Worm (Caenorhabditis elegans) whole organism, L2 larva: ENCODE data around the gene fzr-1.

Experiments used
- C34F6.9 ChIP-seq: fragments of 150-350 bp; optimal IDR thresholded peaks from 2 replicates; lab custom pipeline; 2014; ENCODE audit warnings: missing biosample characterization, missing genetic modification characterization
- F13H6.1 ChIP-seq: sonication (generic microtip); optimal IDR thresholded peaks from 2 replicates; lab custom pipeline; 2016; ENCODE audit warnings: missing genetic modification characterization, missing compliant biosample characterization
- Y55F3AM.14 ChIP-seq: fragments of 200-800 bp; sonication (Bioruptor generic); optimal IDR thresholded peaks from 2 replicates; lab custom pipeline; 2018; ENCODE audit warnings: mild to moderate bottlenecking, missing genetic modification characterization, missing compliant biosample characterization
- ZK546.5 ChIP-seq: sonication (generic microtip); optimal IDR thresholded peaks from 2 replicates; lab custom pipeline; 2017; ENCODE audit warnings: missing biosample characterization, missing genetic modification characterization
- alr-1 ChIP-seq: fragments of 150-350 bp; optimal IDR thresholded peaks from 2 replicates; lab custom pipeline; 2014; ENCODE audit warnings: missing biosample characterization, missing genetic modification characterization
- aly-2 ChIP-seq: fragments of 150-350 bp; optimal IDR thresholded peaks from 2 replicates; lab custom pipeline; 2014; ENCODE audit warnings: missing biosample characterization, missing genetic modification characterization
- ama-1 ChIP-seq: fragments of 150-350 bp; optimal IDR thresholded peaks from 2 replicates; lab custom pipeline; 2018; ENCODE audit warnings: inconsistent platforms
- ceh-82 ChIP-seq: fragments of 150-350 bp; optimal IDR thresholded peaks from 2 replicates; lab custom pipeline; 2014; ENCODE audit warnings: missing biosample characterization, missing genetic modification characterization
- crh-2 ChIP-seq: sonication (generic microtip); optimal IDR thresholded peaks from 2 replicates; lab custom pipeline; 2017; ENCODE audit warnings: missing biosample characterization, missing genetic modification characterization
- dmd-4 ChIP-seq: sonication (generic microtip); optimal IDR thresholded peaks from 2 replicates; lab custom pipeline; 2017; ENCODE audit warnings: missing biosample characterization, missing genetic modification characterization
- egl-27 ChIP-seq: sonication (generic microtip); optimal IDR thresholded peaks from 3 replicates; lab custom pipeline; 2017; ENCODE audit warnings: missing biosample characterization, missing genetic modification reagents, missing genetic modification characterization
- elt-1 ChIP-seq: fragments of 150-350 bp; optimal IDR thresholded peaks from 2 replicates; lab custom pipeline; 2014; ENCODE audit warnings: missing biosample characterization, missing genetic modification characterization
- fos-1 ChIP-seq: fragments of 150-350 bp; optimal IDR thresholded peaks from 2 replicates; lab custom pipeline; 2014; ENCODE audit warnings: missing biosample characterization, missing genetic modification characterization
- gmeb-1 ChIP-seq: fragments of 150-350 bp; optimal IDR thresholded peaks from 2 replicates; lab custom pipeline; 2014; ENCODE audit warnings: missing biosample characterization, missing genetic modification characterization
- lin-11 ChIP-seq: fragments of 150-350 bp; sonication (generic microtip); optimal IDR thresholded peaks from 2 replicates; lab custom pipeline; 2014; ENCODE audit warnings: missing biosample characterization, missing genetic modification characterization, inconsistent platforms, mixed read lengths
- lin-13 ChIP-seq: fragments of 150-350 bp; optimal IDR thresholded peaks from 2 replicates; lab custom pipeline; 2014; ENCODE audit warnings: missing biosample characterization, missing genetic modification reagents, missing genetic modification characterization
- lsy-2 ChIP-seq, 2 experiments: fragments of 150-350 bp in 1 of 2; sonication (generic microtip) in 1 of 2; optimal IDR thresholded peaks; 2 replicates each; lab custom pipeline; 2014 to 2017; ENCODE audit warnings: missing biosample characterization in 2 of 2, missing genetic modification characterization in 2 of 2
- mab-5 ChIP-seq: fragments of 150-350 bp; optimal IDR thresholded peaks from 2 replicates; lab custom pipeline; 2014; ENCODE audit warnings: missing biosample characterization, missing genetic modification characterization
- mbf-1 ChIP-seq: sonication (generic microtip); optimal IDR thresholded peaks from 2 replicates; lab custom pipeline; 2017; ENCODE audit warnings: missing biosample characterization, missing genetic modification characterization
- mdl-1 ChIP-seq, 2 experiments: fragments of 150-350 bp in 1 of 2; sonication (generic microtip) in 1 of 2; optimal IDR thresholded peaks; 2 replicates each; lab custom pipeline; 2017; ENCODE audit warnings: missing biosample characterization in 2 of 2, missing genetic modification characterization in 2 of 2
- nhr-10 ChIP-seq: sonication (generic microtip); optimal IDR thresholded peaks from 2 replicates; lab custom pipeline; 2017; ENCODE audit warnings: missing biosample characterization, missing genetic modification characterization
- nhr-129 ChIP-seq: fragments of 150-350 bp; optimal IDR thresholded peaks from 2 replicates; lab custom pipeline; 2014; ENCODE audit warnings: missing biosample characterization, missing genetic modification characterization
- nhr-21 ChIP-seq: fragments of 150-350 bp; optimal IDR thresholded peaks from 2 replicates; lab custom pipeline; 2014; ENCODE audit warnings: missing biosample characterization, missing genetic modification characterization
- nhr-23 ChIP-seq: fragments of 150-350 bp; optimal IDR thresholded peaks from 2 replicates; lab custom pipeline; 2014; ENCODE audit warnings: missing biosample characterization, missing genetic modification reagents, missing genetic modification characterization
- nhr-237 ChIP-seq: fragments of 150-350 bp; optimal IDR thresholded peaks from 2 replicates; lab custom pipeline; 2014; ENCODE audit warnings: missing biosample characterization, missing genetic modification characterization
- nhr-25 ChIP-seq: fragments of 150-350 bp; sonication (generic microtip); optimal IDR thresholded peaks from 3 replicates; lab custom pipeline; 2014; ENCODE audit warnings: missing biosample characterization, missing genetic modification characterization
- nhr-6 ChIP-seq: fragments of 150-350 bp; optimal IDR thresholded peaks from 2 replicates; lab custom pipeline; 2014; ENCODE audit warnings: missing biosample characterization, missing genetic modification characterization
- nhr-77 ChIP-seq: fragments of 150-350 bp; optimal IDR thresholded peaks from 2 replicates; lab custom pipeline; 2014; ENCODE audit warnings: missing biosample characterization, missing genetic modification characterization
- peb-1 ChIP-seq: fragments of 150-350 bp; optimal IDR thresholded peaks from 2 replicates; lab custom pipeline; 2014; ENCODE audit warnings: missing biosample characterization, missing genetic modification characterization
- sem-4 ChIP-seq: fragments of 150-350 bp; optimal IDR thresholded peaks from 2 replicates; lab custom pipeline; 2014; ENCODE audit warnings: missing biosample characterization, missing genetic modification reagents, missing genetic modification characterization
- sma-3 ChIP-seq: sonication (generic microtip); optimal IDR thresholded peaks from 2 replicates; lab custom pipeline; 2016; ENCODE audit warnings: missing genetic modification reagents, missing genetic modification characterization, missing compliant biosample characterization
- sma-9 ChIP-seq, 2 experiments: fragments of 150-350 bp in 1 of 2; sonication (generic microtip) in 1 of 2; optimal IDR thresholded peaks; 2 replicates each; lab custom pipeline; 2014 to 2016; ENCODE audit warnings: missing genetic modification characterization in 2 of 2, mild to moderate bottlenecking in 1 of 2, missing biosample characterization in 1 of 2, missing compliant biosample characterization in 1 of 2, missing genetic modification reagents in 1 of 2, moderate library complexity in 1 of 2
- snpc-4 ChIP-seq: fragments of 150-350 bp; optimal IDR thresholded peaks from 2 replicates; lab custom pipeline; 2014; ENCODE audit warnings: missing biosample characterization, missing genetic modification characterization
- unc-39 ChIP-seq: fragments of 150-350 bp; optimal IDR thresholded peaks from 2 replicates; lab custom pipeline; 2014; ENCODE audit warnings: missing biosample characterization, missing genetic modification characterization
- unc-55 ChIP-seq: fragments of 150-350 bp; sonication (generic microtip); optimal IDR thresholded peaks from 3 replicates; lab custom pipeline; 2014; ENCODE audit warnings: missing biosample characterization, missing genetic modification reagents, missing genetic modification characterization
- unc-62 ChIP-seq: fragments of 150-350 bp; optimal IDR thresholded peaks from 2 replicates; lab custom pipeline; 2014; ENCODE audit warnings: missing biosample characterization, missing genetic modification reagents, missing genetic modification characterization
- ztf-1 ChIP-seq: fragments of 200-800 bp; sonication (Bioruptor generic); conservative IDR thresholded peaks from 2 replicates; pipeline ENCODE4 v1.3.6; 2022; ENCODE audit warnings: missing genetic modification characterization, missing compliant biosample characterization

The fzr-1 gene

ce11 chrII:9644438-9644837 is at the start of gene fzr-1:
Gene fzr-1, minus strand, starts transcription at chrII:9644466.
- TF ChIP-seq unc-62 (GFP tag; lab: Kevin White, UChicago) (no peak), fos-1 (tag; lab: Kevin White, UChicago) (peak; percentile 11), ZK546.5 (no peak)
- TF ChIP-seq, all 48 proteins: peak for 1

- no peak for TF ChIP-seq sma-3
- TF ChIP-seq lsy-2 (tag; optimal IDR thresholded peaks at IDR 0.05; lab: Kevin White, UChicago), result no peak
- TF ChIP-seq nhr-77 (tag; lab: Kevin White, UChicago), result no peak
- TF ChIP-seq gmeb-1 (tag; lab: Kevin White, UChicago), result no peak
- no peak for TF ChIP-seq nhr-25 (tag; lab: Kevin White, UChicago)
- TF ChIP-seq elt-1 (tag; lab: Kevin White, UChicago), result no peak
- TF ChIP-seq aly-2, result no peak
- no peak for TF ChIP-seq mbf-1 (tag; lab: Kevin White, UChicago)
- no peak for TF ChIP-seq lin-11 (tag; lab: Kevin White, UChicago)
- TF ChIP-seq sem-4 (tag; lab: Kevin White, UChicago), result no peak
- TF ChIP-seq nhr-6 (tag; lab: Kevin White, UChicago), result no peak
- TF ChIP-seq C34F6.9, result no peak
- TF ChIP-seq Y55F3AM.14 (GFP tag; lab: Kevin White, UChicago), result no peak
- no peak for TF ChIP-seq alr-1
- no peak for TF ChIP-seq dmd-4 (tag; lab: Kevin White, UChicago)
- no peak for TF ChIP-seq fos-1 (tag; lab: Kevin White, UChicago)
Measured at ce11 chrII:9691839-9692238, 47.6 kb upstream of the fzr-1 start, which contains the start of gene nlp-11. Gene nlp-11, minus strand, starts transcription at chrII:9691939.

ce11 chrII:9690067-9690632 is 45.9 kb upstream of the fzr-1 start:
- TF ChIP-seq egl-27 (tag; lab: Kevin White, UChicago), result peak; percentile 33
- TF ChIP-seq nhr-129 (tag; lab: Kevin White, UChicago), result no peak
- TF ChIP-seq nhr-23 (tag; lab: Kevin White, UChicago), result no peak
- no peak for TF ChIP-seq unc-39 (tag; lab: Kevin White, UChicago)
- peak in 1 of 2 experiments; percentile 10 for TF ChIP-seq lsy-2 (tag; optimal IDR thresholded peaks at IDR 0.05; lab: Kevin White, UChicago)
- peak; percentile 9 for TF ChIP-seq sma-9 (GFP tag; optimal IDR thresholded peaks at IDR 0.05; lab: Kevin White, UChicago)
- no peak for TF ChIP-seq sma-9 (tag; optimal IDR thresholded peaks at IDR 0.05; lab: Kevin White, UChicago)
- peak; percentile 48 for TF ChIP-seq crh-2 (tag; lab: Kevin White, UChicago)
- TF ChIP-seq C34F6.9, result peak; percentile 21
- TF ChIP-seq, all 48 proteins: peak for 5

ce11 chrII:9686663-9687193 is 42.5 kb upstream of the fzr-1 start, which contains the start of gene ZK1320.9:
Gene ZK1320.9, minus strand, starts transcription at chrII:9686713.
- TF ChIP-seq ceh-82 (tag; lab: Kevin White, UChicago) (no peak), fos-1 (tag; lab: Kevin White, UChicago) (peak; percentile 47), unc-62 (GFP tag; lab: Kevin White, UChicago) (no peak), nhr-237 (tag; lab: Kevin White, UChicago) (no peak), peb-1 (tag; lab: Kevin White, UChicago) (no peak), egl-27 (tag; lab: Kevin White, UChicago) (no peak), mdl-1 (tag; optimal IDR thresholded peaks at IDR 0.05; lab: Kevin White, UChicago) (no peak), unc-39 (tag; lab: Kevin White, UChicago) (no peak), crh-2 (tag; lab: Kevin White, UChicago) (peak; percentile 8), F13H6.1 (tag; lab: Kevin White, UChicago) (no peak), nhr-129 (tag; lab: Kevin White, UChicago) (peak; percentile 34), nhr-77 (tag; lab: Kevin White, UChicago) (no peak), unc-55 (GFP tag; lab: Kevin White, UChicago) (peak; percentile 25), lsy-2 (tag; optimal IDR thresholded peaks at IDR 0.05; lab: Kevin White, UChicago) (peak in 1 of 2 experiments; percentile 46), lin-13 (GFP tag; lab: Kevin White, UChicago) (no peak), nhr-10 (no peak), nhr-21 (no peak), ZK546.5 (no peak), ama-1 (lab: Kevin White, UChicago) (no peak), ztf-1 (GFP tag; lab: Robert Waterston, UW) (no peak), snpc-4 (no peak), nhr-25 (tag; lab: Kevin White, UChicago) (no peak), alr-1 (no peak), sma-3 (no peak), C34F6.9 (peak; percentile 19), dmd-4 (tag; lab: Kevin White, UChicago) (no peak), mab-5 (no peak), sma-9 (GFP tag; optimal IDR thresholded peaks at IDR 0.05; lab: Kevin White, UChicago) (peak; percentile 33), sma-9 (tag; optimal IDR thresholded peaks at IDR 0.05; lab: Kevin White, UChicago) (no peak), gmeb-1 (tag; lab: Kevin White, UChicago) (peak; percentile 28)
